Worm (Caenorhabditis elegans) whole organism, late embryonic: Measurements from ENCODE around the gene K09C6.3.

Source experiments
- ceh-18 ChIP-seq: sonication (generic microtip); optimal IDR thresholded peaks from 2 replicates; lab custom pipeline; 2016; ENCODE audit warnings: missing genetic modification characterization, missing compliant biosample characterization
- ceh-45 ChIP-seq: fragments of 200-800 bp; sonication (Bioruptor generic); IDR thresholded peaks from 2 replicates; pipeline ENCODE4 v1.3.6; 2022; ENCODE audit warnings: missing genetic modification reagents, missing genetic modification characterization, missing compliant biosample characterization
- ets-4 ChIP-seq: sonication (generic microtip); optimal IDR thresholded peaks from 2 replicates; lab custom pipeline; 2016; ENCODE audit warnings: missing genetic modification characterization, missing compliant biosample characterization
- nfya-1 ChIP-seq: sonication (generic microtip); optimal IDR thresholded peaks from 2 replicates; lab custom pipeline; 2017; ENCODE audit warnings: missing genetic modification characterization, mild to moderate bottlenecking, missing compliant biosample characterization, antibody characterized with exemption, moderate library complexity
- nhr-11 ChIP-seq: fragments of 150-350 bp; optimal IDR thresholded peaks from 2 replicates; lab custom pipeline; 2014; ENCODE audit warnings: missing biosample characterization, missing genetic modification characterization
- tbx-2 ChIP-seq: sonication (generic microtip); optimal IDR thresholded peaks from 2 replicates; lab custom pipeline; 2016; ENCODE audit warnings: missing genetic modification characterization, missing compliant biosample characterization
- tbx-7 ChIP-seq: sonication (generic microtip); optimal IDR thresholded peaks from 2 replicates; lab custom pipeline; 2016; ENCODE audit warnings: missing genotype, missing genetic modification characterization, missing compliant biosample characterization

- TF ChIP-seq ceh-18 (no peak), tbx-2 (tag; lab: Kevin White, UChicago) (no peak), nhr-11 (no peak), nfya-1 (tag; lab: Kevin White, UChicago) (no peak), tbx-7 (tag; lab: Kevin White, UChicago) (no peak), ets-4 (tag; lab: Kevin White, UChicago) (no peak), ceh-45 (GFP tag; lab: Robert Waterston, UW) (no peak)
These were observed 26.2 kb upstream of the K09C6.3 start, which contains the start of gene F41H8.2 for ce11 chrV:826097-826496.
